Fruit fly (Drosophila melanogaster) whole organism, adult: ENCODE results near the gene Tim8.

Experiments
- CG11617 ChIP-seq: fragments of 200-800 bp; sonication (Bioruptor generic); optimal IDR thresholded peaks from 2 replicates; lab custom pipeline; 2017; ENCODE audit warnings: mild to moderate bottlenecking, missing biosample characterization, missing genetic modification reagents, missing genetic modification characterization
- CG12768 ChIP-seq: fragments of 200-800 bp; sonication (Bioruptor generic); optimal IDR thresholded peaks from 2 replicates; lab custom pipeline; 2017; ENCODE audit warnings: missing biosample characterization, missing genetic modification characterization, mild to moderate bottlenecking, moderate library complexity, missing genetic modification reagents
- CG14711 ChIP-seq: fragments of 200-800 bp; sonication (Bioruptor generic); optimal IDR thresholded peaks from 2 replicates; lab custom pipeline; 2018; ENCODE audit warnings: missing biosample characterization, mild to moderate bottlenecking, missing genetic modification characterization, moderate library complexity
- CG1620 ChIP-seq: fragments of 200-800 bp; sonication (Bioruptor generic); optimal IDR thresholded peaks from 2 replicates; lab custom pipeline; 2016; ENCODE audit warnings: missing biosample characterization, missing genetic modification characterization
- CG33017 ChIP-seq: fragments of 200-800 bp; sonication (Bioruptor generic); optimal IDR thresholded peaks from 2 replicates; lab custom pipeline; 2018; ENCODE audit warnings: missing biosample characterization, mild to moderate bottlenecking, missing genetic modification characterization, moderate library complexity
- CG5204 ChIP-seq: fragments of 200-800 bp; sonication (Bioruptor generic); optimal IDR thresholded peaks from 2 replicates; lab custom pipeline; 2016; ENCODE audit warnings: missing biosample characterization, missing genetic modification characterization
- CG7045 ChIP-seq: fragments of 200-800 bp; sonication (Bioruptor generic); optimal IDR thresholded peaks from 2 replicates; lab custom pipeline; 2017; ENCODE audit warnings: missing biosample characterization, mild to moderate bottlenecking, missing genetic modification characterization
- CG7101 ChIP-seq: fragments of 200-800 bp; sonication (Bioruptor generic); optimal IDR thresholded peaks from 2 replicates; lab custom pipeline; 2018; ENCODE audit warnings: missing biosample characterization, mild to moderate bottlenecking, missing genetic modification characterization, moderate library complexity
- Clk ChIP-seq: fragments of 200-800 bp; sonication (Bioruptor generic); optimal IDR thresholded peaks from 2 replicates; lab custom pipeline; 2017; ENCODE audit warnings: missing biosample characterization, missing genetic modification characterization
- Crg-1 ChIP-seq: fragments of 200-800 bp; sonication (Bioruptor generic); optimal IDR thresholded peaks from 2 replicates; lab custom pipeline; 2016; ENCODE audit warnings: missing biosample characterization, missing genetic modification characterization
- Hr96 ChIP-seq: fragments of 200-800 bp; sonication (Bioruptor generic); optimal IDR thresholded peaks from 2 replicates; lab custom pipeline; 2016; ENCODE audit warnings: missing biosample characterization, missing genetic modification characterization
- Mnt ChIP-seq: fragments of 200-800 bp; sonication (Bioruptor generic); optimal IDR thresholded peaks from 2 replicates; lab custom pipeline; 2016; ENCODE audit warnings: missing biosample characterization, mild to moderate bottlenecking, missing genetic modification characterization
- bab1 ChIP-seq: fragments of 200-800 bp; sonication (Bioruptor generic); optimal IDR thresholded peaks from 3 replicates; lab custom pipeline; 2019; ENCODE audit warnings: missing biosample characterization, mild to moderate bottlenecking, missing genetic modification characterization, moderate library complexity
- cic ChIP-seq: fragments of 200-800 bp; sonication (Bioruptor generic); optimal IDR thresholded peaks from 2 replicates; lab custom pipeline; 2017; ENCODE audit warnings: missing biosample characterization, mild to moderate bottlenecking, missing genetic modification characterization, moderate library complexity
- cnc ChIP-seq, 2 experiments: fragments of >200 bp; optimal IDR thresholded peaks; 2 replicates each; lab custom pipeline; 2017
- kay ChIP-seq: fragments of 200-800 bp; sonication (Bioruptor generic); peaks from one replicate; lab custom pipeline; 2016; ENCODE audit warnings: missing biosample characterization, missing genetic modification characterization, borderline replicate concordance
- ovo ChIP-seq: fragments of 200-800 bp; sonication (Bioruptor generic); optimal IDR thresholded peaks from 2 replicates; lab custom pipeline; 2016; ENCODE audit warnings: missing biosample characterization, missing genetic modification characterization
- pad ChIP-seq: fragments of 200-800 bp; sonication (Bioruptor generic); optimal IDR thresholded peaks from 3 replicates; lab custom pipeline; 2017; ENCODE audit warnings: missing biosample characterization, missing genetic modification characterization, mild to moderate bottlenecking, moderate library complexity, missing genetic modification reagents
- tj ChIP-seq: fragments of 200-800 bp; sonication (Bioruptor generic); optimal IDR thresholded peaks from 3 replicates; lab custom pipeline; 2017; ENCODE audit warnings: missing biosample characterization, mild to moderate bottlenecking, missing genetic modification characterization, moderate library complexity
- toe ChIP-seq: fragments of 200-800 bp; sonication (Bioruptor generic); optimal IDR thresholded peaks from 2 replicates; lab custom pipeline; 2016; ENCODE audit warnings: missing biosample characterization, missing genetic modification characterization

The Tim8 gene

DNA sequence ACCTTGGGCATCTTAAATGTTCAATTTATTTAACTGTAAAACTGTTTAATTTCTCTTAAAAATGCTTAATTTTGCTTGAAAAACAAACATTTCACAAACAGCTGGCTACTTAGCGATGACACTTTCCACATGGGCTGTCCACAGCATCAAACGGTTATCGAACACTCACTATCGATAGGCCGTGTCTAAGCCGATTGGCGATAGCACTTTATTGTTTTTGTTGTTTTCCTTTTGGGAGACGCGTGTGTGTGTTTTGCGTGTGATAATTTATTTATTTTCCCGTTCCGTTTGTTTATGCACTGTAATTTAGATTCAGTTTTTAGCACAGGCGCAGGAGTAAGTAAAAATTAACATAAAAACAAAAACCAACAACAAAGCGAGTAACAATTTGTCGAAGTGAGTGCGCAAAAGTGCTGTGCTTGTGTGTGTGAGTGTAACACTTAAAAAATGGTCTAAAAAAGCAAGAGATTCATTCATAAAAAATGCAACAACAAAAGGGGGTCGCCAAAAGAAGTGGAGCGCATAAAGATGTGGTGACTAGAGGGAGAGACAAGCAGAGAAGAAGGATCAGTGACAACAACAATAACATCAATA, 43.0 kb upstream of the Tim8 start, which contains the start of gene Gapvd1:
Gene Gapvd1 (plus strand): TSS at position 211 of the 594 bp plus-strand sequence.
- peak; percentile 21 for TF ChIP-seq CG14711 (tag; lab: Kevin White, UChicago)
- TF ChIP-seq bab1 (GFP tag; lab: Kevin White, UChicago), result peak; percentile 59
- no peak for TF ChIP-seq Clk
- no peak for TF ChIP-seq Crg-1 (GFP tag; lab: Kevin White, UChicago)
- peak; percentile 78 for TF ChIP-seq Mnt (GFP tag; lab: Kevin White, UChicago)
- TF ChIP-seq CG7101 (tag; lab: Kevin White, UChicago), result peak; percentile 14
- no peak for TF ChIP-seq cic (GFP tag; lab: Kevin White, UChicago)
- peak; percentile 12 for TF ChIP-seq CG11617
- TF ChIP-seq CG1620 (GFP tag; lab: Kevin White, UChicago), result peak; percentile 20

DNA sequence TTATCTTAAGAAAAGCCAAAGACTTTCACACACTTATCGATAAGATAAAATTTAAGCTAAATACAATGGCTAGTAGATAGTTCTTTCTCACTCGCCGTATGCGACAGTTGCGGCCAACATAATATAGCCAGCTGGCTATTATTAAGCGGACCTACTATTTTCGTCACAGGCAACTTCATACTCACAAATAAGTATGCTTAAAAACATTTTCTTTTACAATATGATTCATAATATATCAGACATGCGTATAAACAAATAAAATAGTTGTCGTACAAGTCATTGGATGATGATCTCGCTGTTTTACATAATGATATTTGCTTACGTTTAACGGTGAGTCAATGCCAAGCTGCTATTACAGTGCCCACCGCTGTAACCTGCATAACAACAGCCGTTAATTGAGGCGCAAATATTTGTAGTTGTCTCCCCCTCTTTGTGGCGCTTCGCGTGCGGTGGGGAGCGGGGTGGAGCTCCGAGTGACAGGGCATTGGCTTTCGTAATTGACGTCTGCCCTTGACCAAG, 42.0 kb upstream of the Tim8 start:
- peak; percentile 72 for TF ChIP-seq Crg-1 (GFP tag; lab: Kevin White, UChicago)
- TF ChIP-seq Hr96 (GFP tag; lab: Kevin White, UChicago), result no peak
- peak; percentile 77 for TF ChIP-seq bab1 (GFP tag; lab: Kevin White, UChicago)
- peak; percentile 78 for TF ChIP-seq CG12768 (GFP tag; lab: Kevin White, UChicago)
- TF ChIP-seq CG1620 (GFP tag; lab: Kevin White, UChicago), result peak; percentile 59
- TF ChIP-seq CG7101 (tag; lab: Kevin White, UChicago), result peak; percentile 84
- peak; percentile 73 for TF ChIP-seq CG7045
- no peak for TF ChIP-seq cnc (optimal IDR thresholded peaks at IDR 0.05; lab: Kevin White, UChicago)
- TF ChIP-seq toe (GFP tag; lab: Kevin White, UChicago), result no peak
- TF ChIP-seq kay (GFP tag; lab: Kevin White, UChicago), result peak; percentile 96
- TF ChIP-seq cic (GFP tag; lab: Kevin White, UChicago), result peak; percentile 49
- peak; percentile 66 for TF ChIP-seq Mnt (GFP tag; lab: Kevin White, UChicago)
- TF ChIP-seq pad, result peak; percentile 65
- TF ChIP-seq tj (GFP tag; lab: Kevin White, UChicago), result peak; percentile 59
- peak; percentile 91 for TF ChIP-seq ovo (GFP tag; lab: Kevin White, UChicago)
- no peak for TF ChIP-seq CG5204 (GFP tag; lab: Kevin White, UChicago)
- peak; percentile 28 for TF ChIP-seq Clk
- peak; percentile 83 for TF ChIP-seq CG11617
- TF ChIP-seq CG33017 (tag; lab: Kevin White, UChicago), result peak; percentile 81
- peak; percentile 72 for TF ChIP-seq CG14711 (tag; lab: Kevin White, UChicago)

DNA sequence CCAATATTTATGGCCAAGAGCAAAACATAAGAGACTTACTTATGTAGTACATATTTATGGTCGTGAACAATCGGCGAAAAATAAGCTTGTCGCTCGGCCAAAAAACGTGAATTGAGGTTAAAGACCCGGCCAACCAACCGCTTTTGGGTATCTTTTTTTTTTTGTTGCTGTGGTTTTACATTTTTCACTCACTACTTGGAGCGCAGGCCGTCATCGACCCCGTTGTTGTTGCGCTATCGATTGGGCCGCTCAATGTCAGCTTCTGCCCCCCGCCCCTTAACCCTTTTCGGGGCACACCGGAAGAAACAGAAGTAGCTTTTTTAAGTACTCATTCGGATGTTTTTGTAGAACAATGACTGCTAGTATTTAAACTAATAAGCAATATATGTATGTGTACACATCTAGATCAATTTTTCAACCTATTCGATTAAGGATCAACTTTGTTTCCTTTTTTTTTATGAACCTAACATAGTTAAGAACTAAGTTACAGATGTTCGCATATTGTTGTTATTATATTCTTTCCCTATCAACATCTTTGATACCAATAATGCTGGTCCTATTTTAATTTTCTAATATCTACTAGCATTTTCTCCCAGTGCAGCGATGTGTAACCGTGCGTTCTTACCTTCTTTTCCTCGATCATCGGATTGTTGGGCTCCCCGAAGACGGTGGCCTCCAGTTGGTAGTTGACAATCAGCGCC, 30.0 kb upstream of the Tim8 start:
- TF ChIP-seq Clk, result no peak
- no peak for TF ChIP-seq CG1620 (GFP tag; lab: Kevin White, UChicago)
- no peak for TF ChIP-seq Mnt (GFP tag; lab: Kevin White, UChicago)
- no peak for TF ChIP-seq Crg-1 (GFP tag; lab: Kevin White, UChicago)
- TF ChIP-seq kay (GFP tag; lab: Kevin White, UChicago), result no peak
- TF ChIP-seq bab1 (GFP tag; lab: Kevin White, UChicago), result peak; percentile 22
- no peak for TF ChIP-seq CG5204 (GFP tag; lab: Kevin White, UChicago)
- TF ChIP-seq tj (GFP tag; lab: Kevin White, UChicago), result peak; percentile 4
- no peak for TF ChIP-seq CG12768 (GFP tag; lab: Kevin White, UChicago)
- TF ChIP-seq CG14711 (tag; lab: Kevin White, UChicago), result peak; percentile 2
- TF ChIP-seq CG33017 (tag; lab: Kevin White, UChicago), result no peak
- peak; percentile 20 for TF ChIP-seq CG7045
- TF ChIP-seq toe (GFP tag; lab: Kevin White, UChicago), result no peak
- no peak for TF ChIP-seq pad
- TF ChIP-seq Hr96 (GFP tag; lab: Kevin White, UChicago), result no peak
- TF ChIP-seq CG7101 (tag; lab: Kevin White, UChicago), result no peak
- TF ChIP-seq cnc (optimal IDR thresholded peaks at IDR 0.05; lab: Kevin White, UChicago), result no peak
- TF ChIP-seq ovo (GFP tag; lab: Kevin White, UChicago), result no peak
- TF ChIP-seq CG11617, result peak; percentile 13
- TF ChIP-seq cic (GFP tag; lab: Kevin White, UChicago), result no peak

DNA sequence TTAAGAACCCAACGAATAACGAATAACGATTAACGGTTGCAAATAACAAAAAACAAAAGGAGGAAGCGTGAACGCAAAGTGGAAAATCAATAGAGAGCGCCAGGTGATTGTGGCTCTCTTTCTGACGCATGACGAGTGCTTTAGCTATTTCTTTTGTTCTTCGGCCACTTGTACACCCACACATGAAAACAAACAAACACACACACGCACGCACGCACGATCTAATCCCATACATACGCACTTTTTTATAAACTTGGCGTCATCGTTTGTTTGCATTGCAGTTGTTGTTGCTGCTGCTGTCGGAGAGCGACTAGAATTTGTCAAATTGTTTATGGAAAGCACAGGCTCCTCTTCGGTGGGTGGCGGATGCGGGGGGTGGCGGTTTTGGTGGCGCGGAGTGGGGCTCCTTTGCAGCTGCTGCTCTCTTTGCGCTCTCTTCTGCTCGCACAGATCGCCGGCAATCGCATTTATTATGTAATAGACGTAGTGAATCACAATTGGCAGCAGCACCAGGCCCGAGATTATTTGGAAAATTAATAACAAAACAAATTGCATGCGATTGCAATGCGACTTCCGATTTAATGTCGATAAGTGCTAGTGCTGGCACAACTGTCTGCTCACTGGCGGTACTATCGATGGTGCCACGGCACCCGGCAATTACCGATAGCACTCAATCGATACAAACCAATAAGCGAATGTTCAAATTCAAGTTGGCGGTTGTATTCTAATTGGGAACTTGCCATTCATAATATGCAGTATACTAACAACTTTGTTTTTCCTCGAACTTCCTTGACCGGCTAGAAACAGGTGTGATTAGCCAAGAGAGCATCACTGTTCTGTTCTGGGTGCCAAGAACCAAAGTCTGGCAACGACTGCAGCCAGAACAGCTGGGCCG, 29.0 kb upstream of the Tim8 start:
- TF ChIP-seq Clk (no peak), Crg-1 (GFP tag; lab: Kevin White, UChicago) (peak; percentile 55), bab1 (GFP tag; lab: Kevin White, UChicago) (peak; percentile 54), CG11617 (peak; percentile 41), Hr96 (GFP tag; lab: Kevin White, UChicago) (no peak), toe (GFP tag; lab: Kevin White, UChicago) (peak; percentile 72), CG1620 (GFP tag; lab: Kevin White, UChicago) (peak; percentile 90), CG7101 (tag; lab: Kevin White, UChicago) (peak; percentile 69), CG14711 (tag; lab: Kevin White, UChicago) (peak; percentile 31), tj (GFP tag; lab: Kevin White, UChicago) (peak; percentile 63), CG12768 (GFP tag; lab: Kevin White, UChicago) (no peak), ovo (GFP tag; lab: Kevin White, UChicago) (peak; percentile 53), CG7045 (no peak), cic (GFP tag; lab: Kevin White, UChicago) (no peak), Mnt (GFP tag; lab: Kevin White, UChicago) (peak; percentile 75), CG5204 (GFP tag; lab: Kevin White, UChicago) (no peak), pad (peak; percentile 23), cnc (optimal IDR thresholded peaks at IDR 0.05; lab: Kevin White, UChicago) (no peak), CG33017 (tag; lab: Kevin White, UChicago) (no peak), kay (GFP tag; lab: Kevin White, UChicago) (no peak)
